Worm (Caenorhabditis elegans): ENCODE results near the gene C16A3.2.

C16A3.2 gene

ce11 chrIII:6419409-6419944, 29.8 kb downstream of the C16A3.2 start, which contains the start of gene atgl-1:
atgl-1 (minus strand) TSS chrIII:6419459.
- TF ChIP-seq lsy-2 (tag; optimal IDR thresholded peaks at IDR 0.05) = no peak
- TF ChIP-seq nhr-28 (tag; optimal IDR thresholded peaks at IDR 0.05) = no peak
- TF ChIP-seq cnd-1 (tag; optimal IDR thresholded peaks at IDR 0.05) = no peak
- TF ChIP-seq lin-13 (tag; optimal IDR thresholded peaks at IDR 0.05) = no peak
- no peak for TF ChIP-seq ceh-43 (GFP tag; optimal IDR thresholded peaks at IDR 0.05)
- no peak for TF ChIP-seq mep-1 (tag; optimal IDR thresholded peaks at IDR 0.05)
- TF ChIP-seq ham-2 (GFP tag; optimal IDR thresholded peaks at IDR 0.05) = no peak
- no peak for TF ChIP-seq mls-2 (tag; optimal IDR thresholded peaks at IDR 0.05)
- no peak for TF ChIP-seq nhr-2 (tag; optimal IDR thresholded peaks at IDR 0.05)
- TF ChIP-seq tbx-8 (GFP tag; optimal IDR thresholded peaks at IDR 0.05) = no peak
- no peak for TF ChIP-seq drap-1 (GFP tag; optimal IDR thresholded peaks at IDR 0.05)
- no peak for TF ChIP-seq unc-62 (GFP tag; optimal IDR thresholded peaks at IDR 0.05)
- no peak for TF ChIP-seq blmp-1 (tag; optimal IDR thresholded peaks at IDR 0.05)
- TF ChIP-seq ces-1 (GFP tag; optimal IDR thresholded peaks at IDR 0.05) = no peak
- TF ChIP-seq snpc-4 (tag; optimal IDR thresholded peaks at IDR 0.05) = no peak

ce11 chrIII:6420201-6420600, 30.6 kb downstream of the C16A3.2 start:
- TF ChIP-seq lin-32 (GFP tag; optimal IDR thresholded peaks at IDR 0.05) (no peak), unc-120 (tag; optimal IDR thresholded peaks at IDR 0.05; ENCODE audit: poor library complexity, severe bottlenecking) (no peak), hlh-1 (tag; optimal IDR thresholded peaks at IDR 0.05) (peak; percentile 10), unc-62 (GFP tag; optimal IDR thresholded peaks at IDR 0.05) (no peak), snpc-4 (tag; optimal IDR thresholded peaks at IDR 0.05) (no peak), ceh-43 (GFP tag; optimal IDR thresholded peaks at IDR 0.05) (no peak)

- TF ChIP-seq blmp-1 (tag; optimal IDR thresholded peaks at IDR 0.05) (no peak), snpc-4 (tag; optimal IDR thresholded peaks at IDR 0.05) (no peak), cnd-1 (tag; optimal IDR thresholded peaks at IDR 0.05) (peak; percentile 61), nhr-28 (tag; optimal IDR thresholded peaks at IDR 0.05) (no peak), sem-2 (GFP tag; optimal IDR thresholded peaks at IDR 0.05) (no peak), sptf-1 (tag; optimal IDR thresholded peaks at IDR 0.05) (no peak), ham-2 (GFP tag; optimal IDR thresholded peaks at IDR 0.05) (peak; percentile 93), bed-3 (GFP tag; optimal IDR thresholded peaks at IDR 0.05) (no peak), unc-62 (GFP tag; optimal IDR thresholded peaks at IDR 0.05) (peak; percentile 17), hlh-1 (tag; optimal IDR thresholded peaks at IDR 0.05) (peak; percentile 71), mls-2 (tag; optimal IDR thresholded peaks at IDR 0.05) (no peak), lin-13 (tag; optimal IDR thresholded peaks at IDR 0.05) (no peak), nhr-237 (tag; optimal IDR thresholded peaks at IDR 0.05) (no peak), flh-1 (GFP tag; optimal IDR thresholded peaks at IDR 0.05) (no peak), ceh-83 (GFP tag; optimal IDR thresholded peaks at IDR 0.05) (no peak), ztf-11 (tag; optimal IDR thresholded peaks at IDR 0.05) (no peak), nhr-12 (tag; optimal IDR thresholded peaks at IDR 0.05) (no peak), unc-39 (tag; optimal IDR thresholded peaks at IDR 0.05) (no peak), lsy-2 (tag; optimal IDR thresholded peaks at IDR 0.05) (peak; percentile 37), drap-1 (GFP tag; optimal IDR thresholded peaks at IDR 0.05) (no peak), mep-1 (tag; optimal IDR thresholded peaks at IDR 0.05) (peak; percentile 18), mab-5 (tag; optimal IDR thresholded peaks at IDR 0.05) (no peak), unc-120 (tag; optimal IDR thresholded peaks at IDR 0.05; ENCODE audit: poor library complexity, severe bottlenecking) (peak; percentile 45), zip-8 (tag; optimal IDR thresholded peaks at IDR 0.05) (no peak), ces-1 (GFP tag; optimal IDR thresholded peaks at IDR 0.05) (peak; percentile 75), elt-3 (tag; optimal IDR thresholded peaks at IDR 0.05) (no peak), elt-1 (tag; optimal IDR thresholded peaks at IDR 0.05; ENCODE audit: borderline replicate concordance, insufficient read depth) (peak; percentile 59), lin-32 (GFP tag; optimal IDR thresholded peaks at IDR 0.05) (no peak), tbx-8 (GFP tag; optimal IDR thresholded peaks at IDR 0.05) (no peak), M03D4.4 (tag; optimal IDR thresholded peaks at IDR 0.05) (no peak), ceh-39 (tag; optimal IDR thresholded peaks at IDR 0.05) (no peak), nhr-2 (tag; optimal IDR thresholded peaks at IDR 0.05) (no peak), nhr-76 (tag; optimal IDR thresholded peaks at IDR 0.05) (no peak), pha-4 (tag; optimal IDR thresholded peaks at IDR 0.05) (peak; percentile 82), ceh-43 (GFP tag; optimal IDR thresholded peaks at IDR 0.05) (no peak)
Measured at ce11 chrIII:6420995-6421404, 31.4 kb downstream of the C16A3.2 start.
